Worm (Caenorhabditis elegans) whole organism, L4 larva: ENCODE results near the gene C35A11.3.
A peak's percentile ranks its signal among the peaks of the same experiment; 100 is the strongest.

Experiments used
- F10B5.3 ChIP-seq: sonication (generic microtip); optimal IDR thresholded peaks from 2 replicates; lab custom pipeline; 2016; ENCODE audit warnings: mild to moderate bottlenecking, missing genetic modification characterization, missing compliant biosample characterization
- aly-2 ChIP-seq: sonication (generic microtip); optimal IDR thresholded peaks from 2 replicates; lab custom pipeline; 2018; ENCODE audit warnings: missing biosample characterization, missing genetic modification characterization
- ceh-44 ChIP-seq: fragments of 200-800 bp; sonication (Bioruptor generic); IDR thresholded peaks from 2 replicates; pipeline ENCODE4 v1.3.6; 2022; ENCODE audit warnings: missing genetic modification reagents, missing genetic modification characterization, missing compliant biosample characterization
- ceh-82 ChIP-seq: sonication (generic microtip); optimal IDR thresholded peaks from 2 replicates; lab custom pipeline; 2017; ENCODE audit warnings: missing biosample characterization, missing genetic modification characterization
- ces-1 ChIP-seq: fragments of 150-350 bp; sonication (generic microtip); optimal IDR thresholded peaks from 4 replicates; lab custom pipeline; 2014; ENCODE audit warnings: missing biosample characterization, missing genetic modification reagents, missing genetic modification characterization
- jun-1 ChIP-seq: fragments of 150-350 bp; optimal IDR thresholded peaks from 2 replicates; lab custom pipeline; 2014; ENCODE audit warnings: missing biosample characterization, missing genetic modification reagents, missing genetic modification characterization
- lin-15B ChIP-seq: fragments of 150-350 bp; sonication (generic microtip); optimal IDR thresholded peaks from 3 replicates; lab custom pipeline; 2014; ENCODE audit warnings: missing biosample characterization, missing genetic modification characterization
- lin-29 ChIP-seq: fragments of 200-800 bp; sonication (Bioruptor generic); IDR thresholded peaks from 2 replicates; pipeline ENCODE4 v1.3.6; 2022; ENCODE audit warnings: missing genetic modification reagents, missing genetic modification characterization, missing compliant biosample characterization
- mdl-1 ChIP-seq, 2 experiments: fragments of 150-350 bp in 1 of 2; sonication (generic microtip) in 1 of 2; optimal IDR thresholded peaks; 2 replicates each; lab custom pipeline; 2014 to 2017; ENCODE audit warnings: missing biosample characterization in 2 of 2, missing genetic modification characterization in 2 of 2
- nhr-25 ChIP-seq: sonication (generic microtip); optimal IDR thresholded peaks from 2 replicates; lab custom pipeline; 2017; ENCODE audit warnings: missing genetic modification characterization, mild to moderate bottlenecking, missing compliant biosample characterization, antibody characterized with exemption, moderate library complexity, borderline replicate concordance; ENCODE audit not compliant: insufficient read depth
- skn-1 ChIP-seq: fragments of 150-350 bp; optimal IDR thresholded peaks from 2 replicates; lab custom pipeline; 2014; ENCODE audit warnings: missing biosample characterization, missing genetic modification characterization
- snpc-4 ChIP-seq: fragments of 150-350 bp; optimal IDR thresholded peaks from 2 replicates; lab custom pipeline; 2014; ENCODE audit warnings: missing biosample characterization, missing genetic modification characterization
- unc-130 ChIP-seq: sonication (generic microtip); optimal IDR thresholded peaks from 2 replicates; lab custom pipeline; 2016; ENCODE audit warnings: missing genetic modification reagents, missing genetic modification characterization, missing compliant biosample characterization
- ztf-11 ChIP-seq: fragments of 150-350 bp; optimal IDR thresholded peaks from 2 replicates; lab custom pipeline; 2014; ENCODE audit warnings: missing biosample characterization, missing genetic modification characterization

- no peak for TF ChIP-seq snpc-4 (tag; lab: Kevin White, UChicago)
- TF ChIP-seq jun-1 (tag; lab: Kevin White, UChicago) = no peak
- TF ChIP-seq ceh-82 = no peak
- no peak for TF ChIP-seq unc-130 (GFP tag; lab: Kevin White, UChicago)
- no peak for TF ChIP-seq nhr-25
- TF ChIP-seq ceh-44 (GFP tag; lab: Robert Waterston, UW) = no peak
- TF ChIP-seq lin-15B (tag; lab: Kevin White, UChicago) = no peak
- no peak for TF ChIP-seq lin-29 (GFP tag; lab: Robert Waterston, UW)
- no peak for TF ChIP-seq aly-2 (tag; lab: Kevin White, UChicago)
- TF ChIP-seq skn-1 (tag; lab: Kevin White, UChicago) = no peak
- no peak for TF ChIP-seq ztf-11 (tag; lab: Kevin White, UChicago)
- TF ChIP-seq ces-1 (GFP tag; lab: Kevin White, UChicago) = no peak
- no peak for TF ChIP-seq F10B5.3 (tag; lab: Kevin White, UChicago)
- peak in 1 of 2 experiments; percentile 29 for TF ChIP-seq mdl-1 (tag; optimal IDR thresholded peaks at IDR 0.05; lab: Kevin White, UChicago)
Observed at ce11 chrV:5329677-5330266, 42.4 kb upstream of the C35A11.3 start.
